Fruit fly (Drosophila melanogaster) whole organism, embryonic: ENCODE results near the gene CG3348.

Experiments used
- Ada2b ChIP-seq: fragments of 200-800 bp; sonication (Bioruptor generic); IDR thresholded peaks from 2 replicates; pipeline ENCODE4 v1.3.6; 2022; ENCODE audit warnings: missing biosample characterization, missing genetic modification characterization
- B-H2 ChIP-seq: fragments of 200-800 bp; sonication (Bioruptor generic); optimal IDR thresholded peaks from 2 replicates; lab custom pipeline; 2018; ENCODE audit warnings: missing biosample characterization, mild to moderate bottlenecking, missing genetic modification characterization
- BEAF-32 ChIP-seq: fragments of 200-800 bp; sonication (Bioruptor generic); optimal IDR thresholded peaks from 3 replicates; lab custom pipeline; 2017; ENCODE audit warnings: missing biosample characterization, missing genetic modification characterization, mild to moderate bottlenecking, moderate library complexity, missing genetic modification reagents
- BtbVII ChIP-seq: fragments of 200-800 bp; sonication (Bioruptor generic); optimal IDR thresholded peaks from 3 replicates; lab custom pipeline; 2017; ENCODE audit warnings: missing biosample characterization, mild to moderate bottlenecking, missing genetic modification characterization
- CG10267 ChIP-seq: fragments of 200-800 bp; sonication (Bioruptor generic); optimal IDR thresholded peaks from 2 replicates; lab custom pipeline; 2018; ENCODE audit warnings: missing biosample characterization, mild to moderate bottlenecking, missing genetic modification characterization, moderate library complexity
- CG13424 ChIP-seq: fragments of 200-800 bp; sonication (Bioruptor generic); optimal IDR thresholded peaks from 2 replicates; lab custom pipeline; 2019; ENCODE audit warnings: missing biosample characterization, mild to moderate bottlenecking, missing genetic modification characterization, moderate library complexity
- CG14710 ChIP-seq: fragments of 200-800 bp; sonication (Bioruptor generic); optimal IDR thresholded peaks from 3 replicates; lab custom pipeline; 2019; ENCODE audit warnings: missing biosample characterization, mild to moderate bottlenecking, missing genetic modification characterization, moderate library complexity
- CG15269 ChIP-seq: fragments of 200-800 bp; sonication (Bioruptor generic); optimal IDR thresholded peaks from 2 replicates; lab custom pipeline; 2018; ENCODE audit warnings: missing biosample characterization, mild to moderate bottlenecking, missing genetic modification characterization, moderate library complexity
- CG18599 ChIP-seq: fragments of 200-800 bp; sonication (Bioruptor generic); optimal IDR thresholded peaks from 3 replicates; lab custom pipeline; 2017; ENCODE audit warnings: missing biosample characterization, missing genetic modification characterization, mild to moderate bottlenecking, moderate library complexity, missing genetic modification reagents
- CG2129 ChIP-seq: fragments of 200-800 bp; sonication (Bioruptor generic); IDR thresholded peaks from 2 replicates; pipeline ENCODE4 v1.3.6; 2022; ENCODE audit warnings: missing biosample characterization, missing genetic modification characterization; ENCODE audit not compliant: partially characterized antibody
- CG3995 ChIP-seq: fragments of 200-800 bp; sonication (Bioruptor generic); optimal IDR thresholded peaks from 3 replicates; lab custom pipeline; 2016; ENCODE audit warnings: missing biosample characterization, missing genetic modification characterization
- CG7745 ChIP-seq: fragments of 200-800 bp; sonication (Bioruptor generic); optimal IDR thresholded peaks from 2 replicates; lab custom pipeline; 2018; ENCODE audit warnings: missing biosample characterization, mild to moderate bottlenecking, missing genetic modification characterization, moderate library complexity
- CG8924 ChIP-seq: fragments of 200-800 bp; optimal IDR thresholded peaks from 3 replicates; lab custom pipeline; 2019; ENCODE audit warnings: missing biosample characterization, mild to moderate bottlenecking, missing genetic modification characterization, moderate library complexity
- CG9797 ChIP-seq: fragments of 200-800 bp; sonication (Bioruptor generic); optimal IDR thresholded peaks from 3 replicates; lab custom pipeline; 2018; ENCODE audit warnings: missing biosample characterization, mild to moderate bottlenecking, missing genetic modification characterization
- CG9817 ChIP-seq: fragments of 200-800 bp; sonication (Bioruptor generic); optimal IDR thresholded peaks from 2 replicates; lab custom pipeline; 2018; ENCODE audit warnings: missing biosample characterization, mild to moderate bottlenecking, missing genetic modification characterization, moderate library complexity
- D19A ChIP-seq: fragments of 200-800 bp; optimal IDR thresholded peaks from 3 replicates; lab custom pipeline; 2019; ENCODE audit warnings: missing biosample characterization, mild to moderate bottlenecking, missing genetic modification characterization, moderate library complexity
- Eip74EF ChIP-seq, 2 experiments: fragments of 200-800 bp in 1 of 2; fragments of >200 bp in 1 of 2; sonication (Bioruptor generic) in 1 of 2; optimal IDR thresholded peaks; 2 replicates each; lab custom pipeline; 2017 to 2019; ENCODE audit warnings: missing biosample characterization in 2 of 2, missing genetic modification characterization in 2 of 2, mild to moderate bottlenecking in 1 of 2, moderate library complexity in 1 of 2
- Ets65A ChIP-seq: fragments of 200-800 bp; sonication (Bioruptor generic); peaks from one replicate; lab custom pipeline; 2016; ENCODE audit warnings: missing biosample characterization, missing genetic modification characterization
- Gug ChIP-seq: fragments of 200-800 bp; sonication (Bioruptor generic); IDR thresholded peaks from 4 replicates; pipeline ENCODE4 v1.3.6; 2022; ENCODE audit warnings: missing biosample characterization, missing genetic modification characterization
- H15 ChIP-seq: fragments of 200-800 bp; sonication (Bioruptor generic); IDR thresholded peaks from 3 replicates; pipeline ENCODE4 v1.3.6; 2022; ENCODE audit warnings: missing biosample characterization, missing genetic modification characterization
- Mad ChIP-seq: fragments of 200-800 bp; sonication (Bioruptor generic); optimal IDR thresholded peaks from 2 replicates; lab custom pipeline; 2016; ENCODE audit warnings: missing biosample characterization, missing genetic modification characterization
- PHDP ChIP-seq: fragments of 200-800 bp; sonication (Bioruptor generic); optimal IDR thresholded peaks from 3 replicates; lab custom pipeline; 2018; ENCODE audit warnings: missing biosample characterization, mild to moderate bottlenecking, missing genetic modification characterization, moderate library complexity
- Pdp1 ChIP-seq, 2 experiments: fragments of 200-800 bp; sonication (Bioruptor generic); optimal IDR thresholded peaks; 3 replicates each; lab custom pipeline; 2016; ENCODE audit warnings: missing biosample characterization in 2 of 2, missing genetic modification characterization in 2 of 2, mild to moderate bottlenecking in 1 of 2, moderate library complexity in 1 of 2
- Scr ChIP-seq: fragments of 200-800 bp; sonication (Bioruptor generic); IDR thresholded peaks from 2 replicates; pipeline ENCODE4 v1.3.6; 2022; ENCODE audit warnings: missing biosample characterization, missing genetic modification characterization; ENCODE audit not compliant: partially characterized antibody
- Sox102F ChIP-seq: fragments of 200-800 bp; sonication (Bioruptor generic); optimal IDR thresholded peaks from 2 replicates; lab custom pipeline; 2018; ENCODE audit warnings: missing biosample characterization, mild to moderate bottlenecking, missing genetic modification characterization, moderate library complexity
- cwo ChIP-seq: fragments of 200-800 bp; sonication (Bioruptor generic); optimal IDR thresholded peaks from 3 replicates; lab custom pipeline; 2017; ENCODE audit warnings: missing biosample characterization, missing genetic modification characterization, mild to moderate bottlenecking, moderate library complexity, missing genetic modification reagents
- eyg ChIP-seq: fragments of 200-800 bp; sonication (Bioruptor generic); optimal IDR thresholded peaks from 3 replicates; lab custom pipeline; 2016; ENCODE audit warnings: missing biosample characterization, missing genetic modification characterization
- fd96Cb ChIP-seq: fragments of 200-800 bp; sonication (Bioruptor generic); optimal IDR thresholded peaks from 2 replicates; lab custom pipeline; 2018; ENCODE audit warnings: missing biosample characterization, mild to moderate bottlenecking, missing genetic modification characterization, moderate library complexity
- fu2 ChIP-seq: fragments of 200-800 bp; sonication (Bioruptor generic); optimal IDR thresholded peaks from 2 replicates; lab custom pipeline; 2016; ENCODE audit warnings: missing biosample characterization, missing genetic modification characterization
- insv ChIP-seq, 2 experiments: fragments of 200-800 bp; sonication (Bioruptor generic); optimal IDR thresholded peaks; 3 replicates each; lab custom pipeline; 2016 to 2018; ENCODE audit warnings: missing biosample characterization in 2 of 2, missing genetic modification characterization in 2 of 2
- lilli ChIP-seq: fragments of 200-800 bp; sonication (Bioruptor generic); optimal IDR thresholded peaks from 3 replicates; lab custom pipeline; 2016; ENCODE audit warnings: missing biosample characterization, missing genetic modification characterization
- nmo ChIP-seq: fragments of 200-800 bp; sonication (Bioruptor generic); optimal IDR thresholded peaks from 2 replicates; lab custom pipeline; 2018; ENCODE audit warnings: missing biosample characterization, mild to moderate bottlenecking, missing genetic modification characterization, moderate library complexity
- nom ChIP-seq: fragments of 200-800 bp; sonication (Bioruptor generic); optimal IDR thresholded peaks from 2 replicates; lab custom pipeline; 2017; ENCODE audit warnings: missing biosample characterization, missing genetic modification characterization, mild to moderate bottlenecking, moderate library complexity, missing genetic modification reagents
- prd ChIP-seq, 3 experiments: fragments of >200 bp in 2 of 3; fragments of 200-800 bp in 1 of 3; sonication (Bioruptor generic) in 1 of 3; optimal IDR thresholded peaks in 2 of 3; IDR thresholded peaks in 1 of 3; 2 replicates in 2 of 3; 3 replicates in 1 of 3; pipeline versions ENCODE4 v1.3.6 to Lab custom; 2017 to 2022; ENCODE audit warnings: missing biosample characterization in 1 of 3, missing genetic modification characterization in 1 of 3
- pzg ChIP-seq: fragments of 200-800 bp; sonication (Bioruptor generic); optimal IDR thresholded peaks from 3 replicates; lab custom pipeline; 2018; ENCODE audit warnings: missing biosample characterization, mild to moderate bottlenecking, missing genetic modification characterization, moderate library complexity
- ro ChIP-seq: fragments of 200-800 bp; sonication (Bioruptor generic); IDR thresholded peaks from 2 replicates; pipeline ENCODE4 v1.3.6; 2022; ENCODE audit warnings: missing biosample characterization, missing genetic modification characterization
- scrt ChIP-seq: fragments of 200-800 bp; sonication (Bioruptor generic); optimal IDR thresholded peaks from 2 replicates; lab custom pipeline; 2018; ENCODE audit warnings: missing biosample characterization, mild to moderate bottlenecking, missing genetic modification characterization, moderate library complexity
- seq ChIP-seq: fragments of 200-800 bp; sonication (Bioruptor generic); IDR thresholded peaks from 2 replicates; pipeline ENCODE4 v1.3.6; 2022; ENCODE audit warnings: missing biosample characterization, missing genetic modification characterization
- slp2 ChIP-seq: fragments of 200-800 bp; sonication (Bioruptor generic); optimal IDR thresholded peaks from 2 replicates; lab custom pipeline; 2016; ENCODE audit warnings: missing biosample characterization, missing genetic modification characterization
- tap ChIP-seq: fragments of 200-800 bp; optimal IDR thresholded peaks from 3 replicates; lab custom pipeline; 2019; ENCODE audit warnings: missing biosample characterization, mild to moderate bottlenecking, missing genetic modification characterization, moderate library complexity
- tna ChIP-seq: fragments of 200-800 bp; sonication (Bioruptor generic); IDR thresholded peaks from 2 replicates; pipeline ENCODE4 v1.3.6; 2022; ENCODE audit warnings: missing biosample characterization, missing genetic modification characterization; ENCODE audit not compliant: partially characterized antibody
- trem ChIP-seq: fragments of 200-800 bp; optimal IDR thresholded peaks from 3 replicates; lab custom pipeline; 2019; ENCODE audit warnings: missing biosample characterization, mild to moderate bottlenecking, missing genetic modification characterization, moderate library complexity
- twi ChIP-seq: fragments of 200-800 bp; optimal IDR thresholded peaks from 2 replicates; lab custom pipeline; 2019; ENCODE audit warnings: missing biosample characterization, mild to moderate bottlenecking, missing genetic modification characterization, moderate library complexity
- zfh1 ChIP-seq: fragments of 200-800 bp; sonication (Bioruptor generic); IDR thresholded peaks from 3 replicates; pipeline ENCODE4 v1.3.6; 2022; ENCODE audit warnings: missing biosample characterization, missing genetic modification characterization

CG3348 gene

dm6 chr3R:27279478-27279877, 12.5 kb downstream of the CG3348 start (continued):
- TF ChIP-seq zfh1 (0 out of 3 replicates have a peak, but pooled peaks have one; percentile 15), eyg (GFP tag; lab: Kevin White, UChicago) (no peak)

- TF ChIP-seq Mad (GFP tag; lab: Kevin White, UChicago) = no peak
- peak; percentile 2 for TF ChIP-seq D19A (tag; lab: Kevin White, UChicago)
- no peak for TF ChIP-seq fd96Cb
- peak; percentile 40 for TF ChIP-seq Sox102F (GFP tag; lab: Kevin White, UChicago)
- TF ChIP-seq B-H2 (GFP tag; lab: Kevin White, UChicago) = peak; percentile 46
- 0 out of 4 replicates have a peak, but pooled peaks have one; percentile 9 for TF ChIP-seq Gug (GFP tag; lab: Robert Waterston, UW)
- peak; percentile 13 for TF ChIP-seq scrt (GFP tag; lab: Kevin White, UChicago)
- TF ChIP-seq Pdp1 (GFP tag; optimal IDR thresholded peaks at IDR 0.05; lab: Kevin White, UChicago) = peak in 1 of 2 experiments; percentile 77
- TF ChIP-seq PHDP (tag; lab: Kevin White, UChicago) = peak; percentile 14
- TF ChIP-seq Ada2b (GFP tag; lab: Robert Waterston, UW) = peak; percentile 6; the same call in 1 of the 2 replicates
- peak; percentile 6 for TF ChIP-seq cwo (GFP tag; lab: Kevin White, UChicago)
- no peak for TF ChIP-seq slp2
- TF ChIP-seq Scr (GFP tag; lab: Robert Waterston, UW) = peak; percentile 24; the same call in 1 of the 2 replicates
- no peak for TF ChIP-seq CG7745 (tag; lab: Kevin White, UChicago)
- TF ChIP-seq twi (tag; lab: Kevin White, UChicago) = peak; percentile 17
- peak; percentile 27 for TF ChIP-seq lilli (GFP tag; lab: Kevin White, UChicago)
- peak in 1 of 2 experiments; percentile 12 for TF ChIP-seq Eip74EF (GFP tag; optimal IDR thresholded peaks at IDR 0.05; lab: Kevin White, UChicago)
- no peak for TF ChIP-seq insv (GFP tag; optimal IDR thresholded peaks at IDR 0.05; lab: Kevin White, UChicago)
- TF ChIP-seq fu2 (GFP tag; lab: Kevin White, UChicago) = no peak
- TF ChIP-seq CG14710 (tag; lab: Kevin White, UChicago) = peak; percentile 58
- no peak for TF ChIP-seq BtbVII
- peak; percentile 13 for TF ChIP-seq CG9797
- TF ChIP-seq tap = peak; percentile 40
- TF ChIP-seq prd (optimal IDR thresholded peaks at IDR 0.05; lab: Kevin White, UChicago) = no peak
- TF ChIP-seq prd (GFP tag; IDR thresholded peaks at IDR 0.05; lab: Robert Waterston, UW) = peak; percentile 50; the same call in 1 of the 3 replicates
- TF ChIP-seq CG3995 (GFP tag; lab: Kevin White, UChicago) = peak; percentile 22
- no peak for TF ChIP-seq CG2129 (GFP tag; lab: Robert Waterston, UW)
- peak; percentile 62 for TF ChIP-seq seq (GFP tag; lab: Robert Waterston, UW)
- TF ChIP-seq CG10267 (tag; lab: Kevin White, UChicago) = peak; percentile 79
- peak; percentile 48 for TF ChIP-seq CG15269 (tag; lab: Kevin White, UChicago)
- no peak for TF ChIP-seq tna (GFP tag; lab: Robert Waterston, UW)
- TF ChIP-seq CG8924 (tag; lab: Kevin White, UChicago) = peak; percentile 9
- TF ChIP-seq pzg = peak; percentile 32
- peak; percentile 25 for TF ChIP-seq BEAF-32 (GFP tag; lab: Kevin White, UChicago)
- peak; percentile 70 for TF ChIP-seq Ets65A (GFP tag; lab: Kevin White, UChicago)
- TF ChIP-seq CG18599 (GFP tag; lab: Kevin White, UChicago) = peak; percentile 29
- TF ChIP-seq nom (GFP tag; lab: Kevin White, UChicago) = peak; percentile 54
- no peak for TF ChIP-seq ro (GFP tag; lab: Robert Waterston, UW)
- peak; percentile 92 for TF ChIP-seq trem (tag; lab: Kevin White, UChicago)
- TF ChIP-seq CG13424 (tag; lab: Kevin White, UChicago) = peak; percentile 52
- TF ChIP-seq H15 = no peak
- TF ChIP-seq nmo = peak; percentile 41
- TF ChIP-seq CG9817 = peak; percentile 9
Measured at dm6 chr3R:27274533-27275447, 17.2 kb downstream of the CG3348 start, which contains the start of gene CG5938. CG5938 (plus strand) TSS chr3R:27274794.
